Fruit fly (Drosophila melanogaster) whole organism, wandering third instar larva: Measurements from ENCODE around the gene Aatf.

ENCODE experiments used
- HLH106 ChIP-seq: fragments of 200-800 bp; optimal IDR thresholded peaks from 3 replicates; lab custom pipeline; 2019; ENCODE audit warnings: missing biosample characterization, mild to moderate bottlenecking, missing genetic modification characterization, moderate library complexity
- Hr83 ChIP-seq: fragments of 200-300 bp; sonication (Bioruptor generic); optimal IDR thresholded peaks from 2 replicates; lab custom pipeline; 2016; ENCODE audit warnings: missing biosample characterization, mild to moderate bottlenecking, missing genetic modification characterization, moderate library complexity; ENCODE audit not compliant: poor library complexity, severe bottlenecking
- OdsH ChIP-seq: fragments of 200-800 bp; sonication (Bioruptor generic); optimal IDR thresholded peaks from 2 replicates; lab custom pipeline; 2016; ENCODE audit warnings: missing biosample characterization, mild to moderate bottlenecking, missing genetic modification characterization
- fru ChIP-seq: fragments of 200-800 bp; sonication (Bioruptor generic); optimal IDR thresholded peaks from 3 replicates; lab custom pipeline; 2016; ENCODE audit warnings: missing biosample characterization, mild to moderate bottlenecking, missing genetic modification characterization
- lola ChIP-seq: fragments of >200 bp; optimal IDR thresholded peaks from 2 replicates; lab custom pipeline; 2017; ENCODE audit warnings: missing biosample characterization, missing genetic modification characterization
- pan ChIP-seq: fragments of >200 bp; optimal IDR thresholded peaks from 2 replicates; lab custom pipeline; 2017
- sage ChIP-seq: fragments of 200-800 bp; sonication (Bioruptor generic); optimal IDR thresholded peaks from 2 replicates; lab custom pipeline; 2016; ENCODE audit warnings: missing biosample characterization, mild to moderate bottlenecking, missing genetic modification characterization
- usp ChIP-seq: fragments of >200 bp; optimal IDR thresholded peaks from 2 replicates; lab custom pipeline; 2017; ENCODE audit warnings: missing biosample characterization, missing genetic modification characterization

dm6 chr2L:6706368-6706919 lies 11.0 kb upstream of the Aatf start:
- no peak for TF ChIP-seq Hr83 (GFP tag; lab: Kevin White, UChicago)
- no peak for TF ChIP-seq pan (lab: Kevin White, UChicago)
- no peak for TF ChIP-seq lola (GFP tag; lab: Kevin White, UChicago)
- no peak for TF ChIP-seq usp (GFP tag; lab: Kevin White, UChicago)
- no peak for TF ChIP-seq fru (GFP tag; lab: Kevin White, UChicago)
- no peak for TF ChIP-seq OdsH
- TF ChIP-seq sage (GFP tag; lab: Kevin White, UChicago): no peak
- TF ChIP-seq HLH106 (tag; lab: Kevin White, UChicago): no peak
